Fruit fly (Drosophila melanogaster) whole organism, embryonic: Measurements from ENCODE around the gene gry.
A peak's percentile ranks its signal among the peaks of the same experiment; 100 is the strongest.

Experiments
- Awh ChIP-seq: fragments of 200-800 bp; sonication (Bioruptor generic); IDR thresholded peaks from 2 replicates; pipeline ENCODE4, ENCODE4 v1.3.6; 2022; ENCODE audit warnings: missing biosample characterization, missing genetic modification characterization
- CG11247 ChIP-seq: fragments of 200-800 bp; sonication (Bioruptor generic); IDR thresholded peaks from 2 replicates; pipeline ENCODE4 v1.3.6; 2022; ENCODE audit warnings: missing biosample characterization, missing genetic modification characterization
- CG11398 ChIP-seq: fragments of 200-800 bp; sonication (Bioruptor generic); optimal IDR thresholded peaks from 2 replicates; lab custom pipeline; 2016; ENCODE audit warnings: missing biosample characterization, missing genetic modification characterization
- CG12391 ChIP-seq: fragments of 200-800 bp; sonication (Bioruptor generic); optimal IDR thresholded peaks from 3 replicates; lab custom pipeline; 2018; ENCODE audit warnings: missing biosample characterization, mild to moderate bottlenecking, missing genetic modification characterization, moderate library complexity
- CG12942 ChIP-seq: fragments of 200-800 bp; sonication (Bioruptor generic); optimal IDR thresholded peaks from 3 replicates; lab custom pipeline; 2016; ENCODE audit warnings: missing biosample characterization, missing genetic modification characterization
- CG13123 ChIP-seq: fragments of 200-800 bp; sonication (Bioruptor generic); optimal IDR thresholded peaks from 2 replicates; lab custom pipeline; 2016; ENCODE audit warnings: missing biosample characterization, missing genetic modification characterization
- CG13775 ChIP-seq: fragments of 200-800 bp; sonication (Bioruptor generic); optimal IDR thresholded peaks from 3 replicates; lab custom pipeline; 2017; ENCODE audit warnings: missing biosample characterization, mild to moderate bottlenecking, missing genetic modification characterization
- CG1602 ChIP-seq: fragments of 200-800 bp; sonication (Bioruptor generic); optimal IDR thresholded peaks from 3 replicates; lab custom pipeline; 2016; ENCODE audit warnings: missing biosample characterization, missing genetic modification characterization
- CG17612 ChIP-seq: fragments of 200-800 bp; sonication (Bioruptor generic); IDR thresholded peaks from 2 replicates; pipeline ENCODE4 v1.3.6; 2022; ENCODE audit warnings: missing biosample characterization, missing genetic modification characterization
- CG18262 ChIP-seq: fragments of 200-800 bp; optimal IDR thresholded peaks from 3 replicates; lab custom pipeline; 2019; ENCODE audit warnings: missing biosample characterization, mild to moderate bottlenecking, missing genetic modification characterization, moderate library complexity
- CG2116 ChIP-seq: fragments of 200-800 bp; sonication (Bioruptor generic); optimal IDR thresholded peaks from 3 replicates; lab custom pipeline; 2018; ENCODE audit warnings: missing biosample characterization, mild to moderate bottlenecking, missing genetic modification characterization
- CG2129 ChIP-seq: fragments of 200-800 bp; sonication (Bioruptor generic); IDR thresholded peaks from 2 replicates; pipeline ENCODE4 v1.3.6; 2022; ENCODE audit warnings: missing biosample characterization, missing genetic modification characterization; ENCODE audit not compliant: partially characterized antibody
- CG30431 ChIP-seq: fragments of 200-800 bp; sonication (Bioruptor generic); optimal IDR thresholded peaks from 2 replicates; lab custom pipeline; 2017; ENCODE audit warnings: missing biosample characterization, missing genetic modification characterization
- CG3065 ChIP-seq: fragments of 200-800 bp; sonication (Bioruptor generic); optimal IDR thresholded peaks from 2 replicates; lab custom pipeline; 2016; ENCODE audit warnings: missing biosample characterization, missing genetic modification characterization
- CG3281 ChIP-seq: fragments of 200-800 bp; sonication (Bioruptor generic); optimal IDR thresholded peaks from 3 replicates; lab custom pipeline; 2017; ENCODE audit warnings: missing biosample characterization, mild to moderate bottlenecking, missing genetic modification characterization
- CG33213 ChIP-seq: fragments of 200-800 bp; sonication (Bioruptor generic); optimal IDR thresholded peaks from 3 replicates; lab custom pipeline; 2016; ENCODE audit warnings: missing biosample characterization, missing genetic modification characterization
- CG3726 ChIP-seq: fragments of 200-800 bp; sonication (Bioruptor generic); IDR thresholded peaks from 3 replicates; pipeline ENCODE4, ENCODE4 v1.3.6; 2022; ENCODE audit warnings: missing biosample characterization, missing genetic modification characterization
- CG3995 ChIP-seq: fragments of 200-800 bp; sonication (Bioruptor generic); optimal IDR thresholded peaks from 3 replicates; lab custom pipeline; 2016; ENCODE audit warnings: missing biosample characterization, missing genetic modification characterization
- CG43689 ChIP-seq: fragments of 200-800 bp; sonication (Bioruptor generic); IDR thresholded peaks from 2 replicates; pipeline ENCODE4 v1.3.6; 2022; ENCODE audit warnings: missing biosample characterization, missing genetic modification characterization
- CG4820 ChIP-seq: fragments of 200-800 bp; sonication (Bioruptor generic); optimal IDR thresholded peaks from 3 replicates; lab custom pipeline; 2016; ENCODE audit warnings: missing biosample characterization, missing genetic modification characterization
- CG7357 ChIP-seq: fragments of 200-800 bp; sonication (Bioruptor generic); IDR thresholded peaks from 3 replicates; pipeline ENCODE4 v1.3.6; 2022; ENCODE audit warnings: missing biosample characterization, missing genetic modification characterization
- CG7786 ChIP-seq: fragments of 200-800 bp; sonication (Bioruptor generic); optimal IDR thresholded peaks from 2 replicates; lab custom pipeline; 2016; ENCODE audit warnings: missing biosample characterization, missing genetic modification characterization
- CG7928 ChIP-seq: fragments of 200-800 bp; sonication (Bioruptor generic); optimal IDR thresholded peaks from 2 replicates; lab custom pipeline; 2017; ENCODE audit warnings: missing biosample characterization, mild to moderate bottlenecking, missing genetic modification characterization
- CG8388 ChIP-seq: fragments of 200-800 bp; sonication (Bioruptor generic); optimal IDR thresholded peaks from 2 replicates; lab custom pipeline; 2019; ENCODE audit warnings: missing biosample characterization, mild to moderate bottlenecking, missing genetic modification characterization, moderate library complexity
- D19B ChIP-seq: fragments of 200-800 bp; sonication (Bioruptor generic); optimal IDR thresholded peaks from 2 replicates; lab custom pipeline; 2017; ENCODE audit warnings: missing biosample characterization, mild to moderate bottlenecking, missing genetic modification characterization
- Dll ChIP-seq: fragments of 200-800 bp; sonication (Bioruptor generic); IDR thresholded peaks from 4 replicates; pipeline ENCODE4 v1.3.6; 2022; ENCODE audit warnings: missing biosample characterization, missing genetic modification characterization; ENCODE audit not compliant: partially characterized antibody
- E2f1 ChIP-seq: fragments of 200-800 bp; sonication (Bioruptor generic); IDR thresholded peaks from 2 replicates; pipeline ENCODE4 v1.3.6; 2022; ENCODE audit warnings: missing biosample characterization, missing genetic modification characterization
- Hr78 ChIP-seq, 2 experiments: fragments of 200-800 bp in 1 of 2; fragments of >200 bp in 1 of 2; sonication (Bioruptor generic) in 1 of 2; optimal IDR thresholded peaks; 2 replicates each; lab custom pipeline; 2017 to 2019; ENCODE audit warnings: missing biosample characterization in 2 of 2, missing genetic modification characterization in 2 of 2, mild to moderate bottlenecking in 1 of 2, moderate library complexity in 1 of 2
- MBD-R2 ChIP-seq: fragments of 200-800 bp; sonication (Bioruptor generic); IDR thresholded peaks from 2 replicates; pipeline ENCODE4 v1.3.6; 2022; ENCODE audit warnings: missing biosample characterization, missing genetic modification characterization
- Max ChIP-seq: fragments of 200-800 bp; sonication (Bioruptor generic); optimal IDR thresholded peaks from 2 replicates; lab custom pipeline; 2016; ENCODE audit warnings: missing biosample characterization, mild to moderate bottlenecking, missing genetic modification characterization
- Taf1 ChIP-seq: fragments of 200-800 bp; sonication (Bioruptor generic); IDR thresholded peaks from 2 replicates; pipeline ENCODE4 v1.3.6; 2022; ENCODE audit warnings: missing biosample characterization, missing genetic modification characterization
- amos ChIP-seq: fragments of 200-800 bp; sonication (Bioruptor generic); IDR thresholded peaks from 2 replicates; pipeline ENCODE4 v1.3.6; 2022; ENCODE audit warnings: missing biosample characterization, missing genetic modification characterization; ENCODE audit not compliant: partially characterized antibody
- aop ChIP-seq: fragments of 200-800 bp; sonication (Bioruptor generic); IDR thresholded peaks from 2 replicates; pipeline ENCODE4 v1.3.6; 2022; ENCODE audit warnings: missing biosample characterization, missing genetic modification characterization
- ato ChIP-seq: fragments of 200-800 bp; sonication (Bioruptor generic); IDR thresholded peaks from 2 replicates; pipeline ENCODE4 v1.3.6; 2022; ENCODE audit warnings: missing biosample characterization, missing genetic modification characterization; ENCODE audit not compliant: partially characterized antibody
- bab2 ChIP-seq: fragments of 200-800 bp; sonication (Bioruptor generic); optimal IDR thresholded peaks from 2 replicates; lab custom pipeline; 2016; ENCODE audit warnings: missing biosample characterization, missing genetic modification characterization
- da ChIP-seq: fragments of 200-800 bp; sonication (Bioruptor generic); optimal IDR thresholded peaks from 2 replicates; lab custom pipeline; 2016; ENCODE audit warnings: missing biosample characterization, missing genetic modification characterization
- danr ChIP-seq: fragments of 200-800 bp; sonication (Bioruptor generic); IDR thresholded peaks from 2 replicates; pipeline ENCODE4 v1.3.6; 2022; ENCODE audit warnings: missing biosample characterization, missing genetic modification characterization
- lbe ChIP-seq: fragments of 200-800 bp; sonication (Bioruptor generic); optimal IDR thresholded peaks from 2 replicates; lab custom pipeline; 2016; ENCODE audit warnings: missing biosample characterization, mild to moderate bottlenecking, missing genetic modification characterization
- lilli ChIP-seq: fragments of 200-800 bp; sonication (Bioruptor generic); optimal IDR thresholded peaks from 3 replicates; lab custom pipeline; 2016; ENCODE audit warnings: missing biosample characterization, missing genetic modification characterization
- oc ChIP-seq: fragments of 200-800 bp; sonication (Bioruptor generic); optimal IDR thresholded peaks from 2 replicates; lab custom pipeline; 2018; ENCODE audit warnings: missing biosample characterization, mild to moderate bottlenecking, missing genetic modification characterization, moderate library complexity
- org-1 ChIP-seq: fragments of 200-800 bp; sonication (Bioruptor generic); optimal IDR thresholded peaks from 2 replicates; lab custom pipeline; 2017; ENCODE audit warnings: missing biosample characterization, missing genetic modification characterization
- otp ChIP-seq: fragments of 200-800 bp; sonication (Bioruptor generic); IDR thresholded peaks from 3 replicates; pipeline ENCODE4, ENCODE4 v1.3.6; 2022; ENCODE audit warnings: missing biosample characterization, missing genetic modification characterization
- psq ChIP-seq: fragments of 200-800 bp; sonication (Bioruptor generic); optimal IDR thresholded peaks from 2 replicates; lab custom pipeline; 2017; ENCODE audit warnings: missing biosample characterization, missing genetic modification characterization
- pzg ChIP-seq: fragments of 200-800 bp; sonication (Bioruptor generic); optimal IDR thresholded peaks from 3 replicates; lab custom pipeline; 2018; ENCODE audit warnings: missing biosample characterization, mild to moderate bottlenecking, missing genetic modification characterization, moderate library complexity
- run ChIP-seq: fragments of 200-800 bp; sonication (Bioruptor generic); optimal IDR thresholded peaks from 3 replicates; lab custom pipeline; 2018; ENCODE audit warnings: missing biosample characterization, mild to moderate bottlenecking, missing genetic modification characterization
- slbo ChIP-seq: fragments of 200-800 bp; sonication (Bioruptor generic); IDR thresholded peaks from 2 replicates; pipeline ENCODE4 v1.3.6; 2022; ENCODE audit warnings: missing biosample characterization, missing genetic modification characterization
- stwl ChIP-seq: fragments of 200-800 bp; sonication (Bioruptor generic); optimal IDR thresholded peaks from 3 replicates; lab custom pipeline; 2018; ENCODE audit warnings: missing biosample characterization, mild to moderate bottlenecking, missing genetic modification characterization, moderate library complexity
- usp ChIP-seq: fragments of >200 bp; optimal IDR thresholded peaks from 2 replicates; lab custom pipeline; 2017; ENCODE audit warnings: missing biosample characterization, missing genetic modification characterization
- wdn ChIP-seq: fragments of 200-800 bp; sonication (Bioruptor generic); IDR thresholded peaks from 2 replicates; pipeline ENCODE4 v1.3.6; 2022; ENCODE audit warnings: missing biosample characterization, missing genetic modification characterization
- yki ChIP-seq: fragments of >200 bp; optimal IDR thresholded peaks from 3 replicates; lab custom pipeline; 2018

The gry gene

dm6 chr3L:3239033-3239752 lies 40.3 kb downstream of the gry start, which contains the start of gene CG17746 (continued):
- TF ChIP-seq CG12942 (GFP tag; lab: Kevin White, UChicago) (no peak), CG17612 (GFP tag; lab: Robert Waterston, UW) (no peak), CG33213 (GFP tag; lab: Kevin White, UChicago) (peak; percentile 90), lilli (GFP tag; lab: Kevin White, UChicago) (peak; percentile 62), CG3281 (GFP tag; lab: Kevin White, UChicago) (peak; percentile 8), usp (GFP tag; lab: Kevin White, UChicago) (no peak), stwl (tag; lab: Kevin White, UChicago) (peak; percentile 100), Taf1 (GFP tag; lab: Robert Waterston, UW) (no peak), bab2 (GFP tag; lab: Kevin White, UChicago) (peak; percentile 58), CG43689 (GFP tag; lab: Robert Waterston, UW) (no peak), CG13123 (GFP tag; lab: Kevin White, UChicago) (peak; percentile 39), D19B (GFP tag; lab: Kevin White, UChicago) (no peak), wdn (GFP tag; lab: Robert Waterston, UW) (0 out of 2 replicates have a peak, but pooled peaks have one; percentile 5), CG8388 (GFP tag; lab: Kevin White, UChicago) (no peak), Max (GFP tag; lab: Kevin White, UChicago) (peak; percentile 41), CG11398 (peak; percentile 4), ato (GFP tag; lab: Robert Waterston, UW) (peak; percentile 50; the same call in 1 of the 2 replicates), CG18262 (no peak), CG3995 (GFP tag; lab: Kevin White, UChicago) (peak; percentile 1), yki (lab: Kevin White, UChicago) (no peak), Awh (no peak), CG1602 (peak; percentile 11), MBD-R2 (GFP tag; lab: Robert Waterston, UW) (peak; percentile 80), run (no peak), pzg (GFP tag; lab: Kevin White, UChicago) (peak; percentile 99), CG13775 (peak; percentile 6), aop (no peak), CG30431 (GFP tag; lab: Kevin White, UChicago) (no peak), oc (tag; lab: Kevin White, UChicago) (no peak), CG11247 (GFP tag; lab: Robert Waterston, UW) (no peak), org-1 (GFP tag; lab: Kevin White, UChicago) (no peak), CG12391 (tag; lab: Kevin White, UChicago) (peak; percentile 32), CG7786 (GFP tag; lab: Kevin White, UChicago) (peak; percentile 27), lbe (GFP tag; lab: Kevin White, UChicago) (no peak), amos (GFP tag; lab: Robert Waterston, UW) (peak; percentile 64; the same call in 1 of the 2 replicates), CG4820 (GFP tag; lab: Kevin White, UChicago) (peak; percentile 15), E2f1 (0 out of 2 replicates have a peak, but pooled peaks have one; percentile 15), da (GFP tag; lab: Kevin White, UChicago) (peak; percentile 25), CG2116 (GFP tag; lab: Kevin White, UChicago) (peak; percentile 39), CG7928 (GFP tag; lab: Kevin White, UChicago) (peak; percentile 41), CG3726 (GFP tag; lab: Robert Waterston, UW) (no peak), CG2129 (GFP tag; lab: Robert Waterston, UW) (no peak), CG3065 (GFP tag; lab: Kevin White, UChicago) (no peak), slbo (peak; percentile 76), psq (peak; percentile 9), otp (GFP tag; lab: Robert Waterston, UW) (no peak), Dll (GFP tag; lab: Robert Waterston, UW) (peak; percentile 57; the same call in 3 of the 4 replicates), CG7357 (GFP tag; lab: Robert Waterston, UW) (no peak), danr (GFP tag; lab: Robert Waterston, UW) (no peak), Hr78 (GFP tag; optimal IDR thresholded peaks at IDR 0.05; lab: Kevin White, UChicago) (peak in 1 of 2 experiments; percentile 66)
